Worm (Caenorhabditis elegans): ENCODE results near the gene pld-1.
A peak's percentile ranks its signal among the peaks of the same experiment; 100 is the strongest.
"Not testable (repeated sequence)": the region's sequence is repeated elsewhere in the genome, so short reads cannot be mapped to it uniquely, and the experiment has no call there.

The pld-1 gene

DNA sequence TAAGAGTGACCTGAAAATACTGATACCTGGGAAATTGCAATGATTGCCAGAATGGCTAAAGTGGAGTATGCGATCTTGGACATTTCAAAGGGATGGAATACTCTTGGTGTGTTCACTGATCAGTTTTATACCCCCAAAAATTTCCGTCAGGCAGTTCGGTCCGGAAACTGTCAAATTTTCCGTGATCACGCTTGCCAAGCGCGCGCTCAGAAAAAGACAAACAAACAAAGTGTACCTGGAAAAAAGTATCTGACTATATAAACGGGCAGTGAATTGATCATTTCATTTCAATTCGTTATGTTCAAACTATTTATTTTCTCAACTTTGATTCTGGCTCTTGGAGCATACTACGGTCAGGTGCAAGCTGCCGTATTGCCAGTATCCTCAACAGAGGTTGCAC, 10.2 kb upstream of the pld-1 start, which contains the start of the genes idpb-3 and idpb-1:
TSS of gene idpb-3 (minus strand) at position 101 of the 400 bp plus-strand sequence.
TSS of gene idpb-1 (plus strand) at position 284 of the 400 bp plus-strand sequence.
- no peak for TF ChIP-seq rnt-1 (tag; optimal IDR thresholded peaks at IDR 0.05)
- no peak for TF ChIP-seq eyg-1 (tag; optimal IDR thresholded peaks at IDR 0.05)
- no peak for TF ChIP-seq sox-2 (GFP tag; IDR thresholded peaks at IDR 0.05)
- TF ChIP-seq pros-1 (tag; optimal IDR thresholded peaks at IDR 0.05) = no peak
- TF ChIP-seq ceh-6 (GFP tag; optimal IDR thresholded peaks at IDR 0.05) = no peak
- TF ChIP-seq pha-4 (tag; optimal IDR thresholded peaks at IDR 0.05) = no peak
- no peak for TF ChIP-seq syd-9 (tag; optimal IDR thresholded peaks at IDR 0.05)

DNA sequence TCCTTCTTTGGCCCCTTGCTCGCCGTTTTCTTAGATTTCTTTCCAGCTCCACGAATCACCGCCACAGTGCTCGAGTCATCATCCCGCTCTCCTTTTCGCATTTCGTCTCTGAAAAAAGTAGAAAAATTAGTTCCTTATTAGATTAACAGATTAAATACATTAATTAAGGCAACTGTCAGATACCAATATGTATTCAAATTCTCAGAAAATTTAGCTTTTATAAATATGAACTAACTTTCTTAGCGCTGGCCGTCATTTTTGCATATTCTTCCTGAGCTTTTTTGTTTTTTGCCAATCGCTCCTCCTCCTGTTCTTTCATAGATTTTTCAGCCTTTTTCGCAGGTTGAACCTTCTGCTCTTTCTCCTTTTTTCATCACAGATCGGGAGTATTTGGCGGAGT, 8.2 kb upstream of the pld-1 start, which contains the start of gene C04G6.6:
TSS of gene C04G6.6 (minus strand) at position 101 of the 400 bp plus-strand sequence.
- TF ChIP-seq hlh-13 (GFP tag; optimal IDR thresholded peaks at IDR 0.05) (no peak), fkh-6 (tag; optimal IDR thresholded peaks at IDR 0.05) (no peak), pat-9 (tag; optimal IDR thresholded peaks at IDR 0.05) (no peak), lim-6 (tag; optimal IDR thresholded peaks at IDR 0.05) (no peak), ceh-24 (tag; optimal IDR thresholded peaks at IDR 0.05) (no peak), sdc-2 (tag; optimal IDR thresholded peaks at IDR 0.05) (no peak), unc-55 (GFP tag; optimal IDR thresholded peaks at IDR 0.05) (no peak), pha-2 (tag; optimal IDR thresholded peaks at IDR 0.05) (no peak), ceh-30 (tag; optimal IDR thresholded peaks at IDR 0.05) (no peak), unc-3 (GFP tag; conservative IDR thresholded peaks at IDR 0.05) (no peak), unc-3 (tag; optimal IDR thresholded peaks at IDR 0.05) (no peak), lin-11 (tag; optimal IDR thresholded peaks at IDR 0.05) (no peak), C38D4.7 (GFP tag; optimal IDR thresholded peaks at IDR 0.05) (no peak), syd-9 (tag; optimal IDR thresholded peaks at IDR 0.05) (no peak), Y22D7AL.16 (tag; optimal IDR thresholded peaks at IDR 0.05) (no peak), unc-86 (tag; optimal IDR thresholded peaks at IDR 0.05) (no peak), elt-2 (tag; optimal IDR thresholded peaks at IDR 0.05) (no peak), ceh-6 (GFP tag; optimal IDR thresholded peaks at IDR 0.05) (no peak), madf-2 (tag; optimal IDR thresholded peaks at IDR 0.05) (no peak), ttx-3 (tag; optimal IDR thresholded peaks at IDR 0.05) (no peak), ahr-1 (tag; optimal IDR thresholded peaks at IDR 0.05) (no peak)

DNA sequence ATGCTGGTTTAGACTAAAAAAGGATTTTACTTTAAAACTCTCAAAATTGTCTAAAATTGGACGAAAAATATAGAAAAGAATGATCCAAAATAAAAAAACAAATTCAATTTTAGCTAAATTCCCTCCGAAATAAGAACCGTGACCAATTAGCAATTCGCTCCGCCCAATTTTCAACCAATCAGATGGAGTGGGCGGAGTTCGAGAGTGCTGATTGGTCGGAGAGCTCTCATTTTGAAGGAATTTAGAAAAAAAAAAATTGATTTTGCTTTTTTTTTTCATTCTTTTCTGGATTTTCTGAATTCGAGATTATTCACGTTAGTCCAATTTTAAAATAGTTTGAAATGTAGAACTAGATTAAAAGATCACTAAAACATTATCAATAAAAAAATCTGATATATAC, 7.5 kb upstream of the pld-1 start:
- TF ChIP-seq nfya-1 (tag; optimal IDR thresholded peaks at IDR 0.05) = peak; percentile 77
- no peak for TF ChIP-seq ahr-1 (tag; optimal IDR thresholded peaks at IDR 0.05)

DNA sequence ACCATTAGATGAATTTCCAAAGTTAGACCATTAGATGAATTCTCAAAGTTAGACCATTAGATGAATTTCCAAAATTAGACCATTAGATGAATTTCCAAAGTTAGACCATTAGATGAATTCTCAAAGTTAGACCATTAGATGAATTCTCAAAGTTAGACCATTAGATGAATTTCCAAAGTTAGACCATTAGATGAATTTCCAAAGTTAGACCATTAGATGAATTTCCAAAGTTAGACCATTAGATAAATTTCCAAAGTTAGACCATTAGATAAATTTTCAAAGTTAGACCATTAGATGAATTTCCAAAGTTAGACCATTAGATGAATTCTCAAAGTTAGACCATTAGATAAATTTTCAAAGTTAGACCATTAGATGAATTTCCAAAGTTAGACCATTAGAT, 6.0 kb upstream of the pld-1 start:
- peak; percentile 88 for TF ChIP-seq unc-3 (GFP tag; conservative IDR thresholded peaks at IDR 0.05)
- not testable (repeated sequence) for TF ChIP-seq unc-3 (tag; optimal IDR thresholded peaks at IDR 0.05)
- peak; percentile 40 for TF ChIP-seq hlh-13 (GFP tag; optimal IDR thresholded peaks at IDR 0.05)
- peak; percentile 96 for TF ChIP-seq sox-2 (GFP tag; IDR thresholded peaks at IDR 0.05)
- TF ChIP-seq ceh-45 (GFP tag; IDR thresholded peaks at IDR 0.05) = peak; percentile 92

DNA sequence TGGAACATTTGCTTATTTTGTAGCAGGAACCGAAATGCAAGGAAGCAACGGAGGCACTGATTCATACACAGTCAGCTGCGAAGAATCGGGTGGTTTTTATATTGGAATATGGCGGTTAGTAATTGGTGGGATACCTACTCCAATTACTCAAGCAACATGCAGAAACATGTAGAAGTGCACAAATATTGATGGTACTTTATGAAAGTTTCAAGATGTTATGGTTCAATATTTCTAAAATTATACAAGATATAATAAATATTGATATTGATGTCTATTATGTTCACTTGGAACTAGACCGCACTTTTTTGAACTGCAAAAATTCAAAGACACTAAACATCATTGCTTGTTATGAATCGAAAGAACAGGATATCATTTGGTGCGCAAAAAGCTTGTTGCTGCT, 2.5 kb upstream of the pld-1 start, which contains the start of gene C04G6.13:
TSS of gene C04G6.13 (plus strand) at position 301 of the 400 bp plus-strand sequence.
- no peak for TF ChIP-seq che-1 (tag; optimal IDR thresholded peaks at IDR 0.05)
- no peak for TF ChIP-seq pros-1 (tag; optimal IDR thresholded peaks at IDR 0.05)

DNA sequence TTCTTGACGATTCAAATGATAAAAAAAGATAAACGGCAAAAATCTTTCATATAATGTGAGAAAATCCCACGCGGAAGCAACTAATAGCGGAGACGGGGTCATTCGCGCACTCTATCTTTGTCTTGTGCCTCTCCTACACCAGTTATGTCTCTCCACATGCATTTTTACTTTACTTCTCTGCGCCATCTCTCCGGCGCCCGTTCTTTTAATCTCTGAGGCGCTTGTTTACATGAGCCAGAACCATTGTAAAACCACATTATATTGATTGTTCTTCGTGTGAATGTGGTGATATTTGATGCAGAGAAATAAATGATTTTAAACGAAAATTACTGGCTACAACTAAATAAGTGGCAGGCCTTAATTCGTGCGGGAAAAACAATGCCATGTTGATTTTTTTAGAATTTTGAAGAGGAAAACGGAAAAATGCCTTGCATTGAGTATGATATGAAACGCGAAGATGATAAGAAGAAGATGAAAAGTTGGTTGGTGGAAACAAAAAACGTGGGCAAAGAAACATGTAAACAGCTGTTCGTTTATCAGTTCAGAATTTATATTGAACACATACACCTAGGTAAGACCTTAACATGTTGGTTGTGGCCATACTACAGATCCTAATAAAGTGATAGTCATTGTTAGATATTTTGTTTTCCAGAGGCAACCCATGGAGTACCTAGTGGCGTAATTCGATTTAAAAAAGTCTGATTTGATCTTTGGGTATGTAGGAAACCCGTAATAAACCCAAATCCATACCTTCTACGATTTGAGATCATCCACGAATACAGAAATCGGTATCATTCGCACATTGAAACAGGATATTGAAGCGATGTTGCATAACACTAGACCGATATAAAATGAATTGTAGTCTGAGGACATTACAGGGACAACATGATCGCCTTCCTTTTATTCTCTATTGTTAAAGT, 1.1 kb upstream of the pld-1 start, which contains the start of gene C04G6.2:
TSS of gene C04G6.2 (plus strand) at position 870 of the 920 bp plus-strand sequence.
- no peak for TF ChIP-seq dmd-4 (tag; optimal IDR thresholded peaks at IDR 0.05; ENCODE audit: borderline replicate concordance)
- TF ChIP-seq ceh-45 (GFP tag; IDR thresholded peaks at IDR 0.05) = no peak
- TF ChIP-seq elt-2 (tag; optimal IDR thresholded peaks at IDR 0.05) = no peak
- TF ChIP-seq ref-2 (tag; optimal IDR thresholded peaks at IDR 0.05) = no peak
- TF ChIP-seq rnt-1 (tag; optimal IDR thresholded peaks at IDR 0.05) = peak; percentile 3
- TF ChIP-seq hlh-30 (tag; optimal IDR thresholded peaks at IDR 0.05; ENCODE audit: insufficient read depth) = no peak
- no peak for TF ChIP-seq pag-3 (tag; optimal IDR thresholded peaks at IDR 0.05; ENCODE audit: borderline replicate concordance)
- peak; percentile 44 for TF ChIP-seq pha-4 (tag; optimal IDR thresholded peaks at IDR 0.05)
- no peak for TF ChIP-seq hlh-15 (tag; optimal IDR thresholded peaks at IDR 0.05)
- TF ChIP-seq eyg-1 (tag; optimal IDR thresholded peaks at IDR 0.05) = no peak
- no peak for TF ChIP-seq fax-1 (tag; optimal IDR thresholded peaks at IDR 0.05)
- TF ChIP-seq ceh-14 (tag; optimal IDR thresholded peaks at IDR 0.05) = no peak
- TF ChIP-seq unc-42 (tag; optimal IDR thresholded peaks at IDR 0.05) = peak; percentile 36
- TF ChIP-seq lim-6 (tag; optimal IDR thresholded peaks at IDR 0.05) = no peak
- no peak for TF ChIP-seq hlh-8 (tag; optimal IDR thresholded peaks at IDR 0.05)
- TF ChIP-seq hlh-6 (tag; optimal IDR thresholded peaks at IDR 0.05) = no peak
- no peak for TF ChIP-seq ceh-22 (tag; optimal IDR thresholded peaks at IDR 0.05)
- TF ChIP-seq hlh-13 (GFP tag; optimal IDR thresholded peaks at IDR 0.05) = no peak
